Fruit fly (Drosophila melanogaster) whole organism, pupa: ENCODE results near the gene ppk19.

Source experiments
- CG10348 ChIP-seq: fragments of 200-800 bp; sonication (Bioruptor generic); IDR thresholded peaks from 2 replicates; pipeline ENCODE4 v1.3.6; 2022; ENCODE audit warnings: missing biosample characterization, missing genetic modification characterization
- CG12605 ChIP-seq: fragments of 200-800 bp; sonication (Bioruptor generic); IDR thresholded peaks from 2 replicates; pipeline ENCODE4 v1.3.6; 2022; ENCODE audit warnings: missing biosample characterization, missing genetic modification characterization
- CG13204 ChIP-seq: fragments of 200-800 bp; sonication (Bioruptor generic); optimal IDR thresholded peaks from 2 replicates; lab custom pipeline; 2018; ENCODE audit warnings: missing biosample characterization, mild to moderate bottlenecking, missing genetic modification characterization, moderate library complexity
- CG14655 ChIP-seq: fragments of 200-800 bp; sonication (Bioruptor generic); optimal IDR thresholded peaks from 3 replicates; lab custom pipeline; 2017; ENCODE audit warnings: mild to moderate bottlenecking, missing biosample characterization, missing genetic modification reagents, missing genetic modification characterization
- CG15710 ChIP-seq: fragments of 200-800 bp; sonication (Bioruptor generic); optimal IDR thresholded peaks from 2 replicates; lab custom pipeline; 2018; ENCODE audit warnings: missing biosample characterization, mild to moderate bottlenecking, missing genetic modification characterization, moderate library complexity
- CG17806 ChIP-seq: fragments of 200-800 bp; sonication (Bioruptor generic); optimal IDR thresholded peaks from 2 replicates; lab custom pipeline; 2018; ENCODE audit warnings: missing biosample characterization, mild to moderate bottlenecking, missing genetic modification characterization, moderate library complexity
- CG32121 ChIP-seq: fragments of 200-800 bp; sonication (Bioruptor generic); IDR thresholded peaks from 2 replicates; pipeline ENCODE4 v1.3.6; 2022; ENCODE audit warnings: missing biosample characterization, missing genetic modification characterization
- CG34367 ChIP-seq: fragments of 200-800 bp; sonication (Bioruptor generic); optimal IDR thresholded peaks from 2 replicates; lab custom pipeline; 2018; ENCODE audit warnings: missing biosample characterization, mild to moderate bottlenecking, missing genetic modification characterization
- CG4496 ChIP-seq: fragments of 200-800 bp; sonication (Bioruptor generic); IDR thresholded peaks from 3 replicates; pipeline ENCODE4 v1.3.6; 2022; ENCODE audit warnings: missing biosample characterization, missing genetic modification characterization
- CG8159 ChIP-seq: fragments of 200-800 bp; sonication (Bioruptor generic); optimal IDR thresholded peaks from 3 replicates; lab custom pipeline; 2018; ENCODE audit warnings: missing biosample characterization, mild to moderate bottlenecking, missing genetic modification characterization, moderate library complexity
- CG8301 ChIP-seq: fragments of 200-800 bp; sonication (Bioruptor generic); optimal IDR thresholded peaks from 2 replicates; lab custom pipeline; 2018; ENCODE audit warnings: missing biosample characterization, mild to moderate bottlenecking, missing genetic modification characterization
- CG9948 ChIP-seq: fragments of 200-800 bp; sonication (Bioruptor generic); optimal IDR thresholded peaks from 2 replicates; lab custom pipeline; 2018; ENCODE audit warnings: missing biosample characterization, mild to moderate bottlenecking, missing genetic modification characterization, moderate library complexity
- D1 ChIP-seq: fragments of 200-800 bp; sonication (Bioruptor generic); optimal IDR thresholded peaks from 2 replicates; lab custom pipeline; 2018; ENCODE audit warnings: missing biosample characterization, mild to moderate bottlenecking, missing genetic modification characterization, moderate library complexity
- EcR ChIP-seq: fragments of 200-800 bp; sonication (Bioruptor generic); optimal IDR thresholded peaks from 3 replicates; lab custom pipeline; 2019; ENCODE audit warnings: missing biosample characterization, missing genetic modification characterization, mild to moderate bottlenecking, moderate library complexity, missing genetic modification reagents
- Ets98B ChIP-seq: fragments of 200-800 bp; sonication (Bioruptor generic); IDR thresholded peaks from 2 replicates; pipeline ENCODE4 v1.3.6; 2022; ENCODE audit warnings: missing biosample characterization, missing genetic modification characterization
- Pif1A ChIP-seq: fragments of 200-800 bp; sonication (Bioruptor generic); optimal IDR thresholded peaks from 3 replicates; lab custom pipeline; 2016; ENCODE audit warnings: missing biosample characterization, missing genetic modification characterization
- Pif1B ChIP-seq: fragments of 200-800 bp; sonication (Bioruptor generic); optimal IDR thresholded peaks from 3 replicates; lab custom pipeline; 2016; ENCODE audit warnings: missing biosample characterization, missing genetic modification characterization
- Snoo ChIP-seq: fragments of 200-800 bp; sonication (Bioruptor generic); optimal IDR thresholded peaks from 3 replicates; lab custom pipeline; 2017; ENCODE audit warnings: missing biosample characterization, mild to moderate bottlenecking, missing genetic modification characterization, inconsistent platforms
- fd96Ca ChIP-seq: fragments of 200-800 bp; sonication (Bioruptor generic); IDR thresholded peaks from 3 replicates; pipeline ENCODE4 v1.3.6; 2022; ENCODE audit warnings: missing biosample characterization, missing genetic modification characterization
- rn ChIP-seq: fragments of 200-800 bp; sonication (Bioruptor generic); IDR thresholded peaks from 2 replicates; pipeline ENCODE4 v1.3.6; 2022; ENCODE audit warnings: missing biosample characterization, missing genetic modification characterization

ppk19 gene

DNA sequence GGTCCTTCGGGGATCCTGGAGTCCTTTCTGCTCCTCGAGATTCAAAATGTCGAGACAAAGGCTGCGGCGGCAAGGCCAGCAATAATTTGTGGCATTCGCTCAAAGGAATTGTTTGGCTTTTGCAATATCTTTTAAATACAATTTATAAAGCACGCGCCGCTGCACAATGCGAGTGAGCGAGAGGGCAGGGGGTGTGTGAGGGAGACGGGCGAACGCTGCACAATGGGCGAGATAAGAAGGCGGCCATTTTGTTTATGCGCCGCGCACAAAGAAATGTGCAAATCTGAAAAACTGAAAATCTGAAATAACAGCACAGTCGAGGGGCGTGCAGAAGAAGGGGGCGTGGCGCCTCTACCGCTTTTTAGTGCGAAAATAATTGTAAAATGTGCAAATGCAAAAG, 36.1 kb downstream of the ppk19 start:
- TF ChIP-seq CG12605 (GFP tag; lab: Robert Waterston, UW) (no peak), CG13204 (GFP tag; lab: Kevin White, UChicago) (no peak), D1 (tag; lab: Kevin White, UChicago) (no peak), CG34367 (tag; lab: Kevin White, UChicago) (no peak), rn (GFP tag; lab: Robert Waterston, UW) (no peak), CG8301 (tag; lab: Kevin White, UChicago) (no peak), Pif1B (GFP tag; lab: Kevin White, UChicago) (no peak), Ets98B (GFP tag; lab: Robert Waterston, UW) (no peak), CG15710 (no peak), Snoo (tag; lab: Kevin White, UChicago) (no peak)

DNA sequence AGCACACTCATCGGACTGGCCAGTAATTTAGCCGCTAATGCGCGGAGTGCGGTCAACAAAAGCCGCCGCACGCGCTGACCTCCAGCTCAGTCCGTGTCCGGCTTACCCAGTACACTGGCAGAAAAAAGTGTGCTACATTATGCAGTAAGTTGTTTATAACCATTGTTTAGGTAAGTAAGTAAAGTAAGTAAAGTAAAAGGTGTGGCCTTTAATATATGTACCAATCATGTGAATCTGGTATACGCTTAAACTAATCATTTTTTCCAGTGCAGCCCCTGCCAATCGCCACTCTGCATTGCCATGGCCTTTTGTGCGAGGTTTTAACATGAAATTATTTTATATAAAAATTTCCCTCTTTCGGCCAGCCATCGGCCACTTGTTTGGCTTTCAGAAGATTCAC, 39.2 kb downstream of the ppk19 start:
- no peak for TF ChIP-seq CG32121 (GFP tag; lab: Robert Waterston, UW)
- no peak for TF ChIP-seq rn (GFP tag; lab: Robert Waterston, UW)
- TF ChIP-seq Snoo (tag; lab: Kevin White, UChicago) = no peak
- TF ChIP-seq CG12605 (GFP tag; lab: Robert Waterston, UW) = no peak
- TF ChIP-seq Ets98B (GFP tag; lab: Robert Waterston, UW) = no peak
- TF ChIP-seq CG4496 (GFP tag; lab: Robert Waterston, UW) = no peak
- no peak for TF ChIP-seq CG14655 (GFP tag; lab: Kevin White, UChicago)
- TF ChIP-seq CG15710 = no peak
- TF ChIP-seq D1 (tag; lab: Kevin White, UChicago) = no peak
- TF ChIP-seq CG8301 (tag; lab: Kevin White, UChicago) = no peak
- no peak for TF ChIP-seq CG9948 (tag; lab: Kevin White, UChicago)
- TF ChIP-seq CG34367 (tag; lab: Kevin White, UChicago) = no peak
- no peak for TF ChIP-seq CG10348

DNA sequence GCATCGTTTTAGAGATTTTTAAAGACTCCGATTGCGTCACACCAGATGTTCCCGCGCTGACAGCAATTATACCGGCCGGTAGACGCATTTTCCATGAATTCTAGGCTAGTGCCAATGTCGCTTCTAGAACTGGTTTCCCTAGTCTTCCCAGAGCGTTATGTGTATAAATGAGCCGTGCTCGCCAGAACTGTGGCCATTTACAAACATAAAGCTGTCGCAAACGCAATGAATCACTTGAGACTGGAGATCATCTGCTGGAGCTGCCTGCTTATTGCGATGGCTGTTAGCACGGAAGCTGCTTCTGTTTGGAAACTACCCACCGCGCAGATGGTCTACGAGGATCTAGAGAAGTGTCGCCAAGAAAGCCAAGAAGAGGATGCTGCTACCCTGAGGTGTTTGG, 42.1 kb downstream of the ppk19 start, which contains the start of gene Obp99d:
TSS of gene Obp99d (plus strand) at position 192 of the 400 bp plus-strand sequence.
- no peak for TF ChIP-seq Ets98B (GFP tag; lab: Robert Waterston, UW)
- TF ChIP-seq CG34367 (tag; lab: Kevin White, UChicago) = no peak
- no peak for TF ChIP-seq CG12605 (GFP tag; lab: Robert Waterston, UW)
- TF ChIP-seq CG32121 (GFP tag; lab: Robert Waterston, UW) = no peak
- no peak for TF ChIP-seq rn (GFP tag; lab: Robert Waterston, UW)
- TF ChIP-seq CG15710 = no peak
- TF ChIP-seq CG8159 (tag; lab: Kevin White, UChicago) = no peak
- no peak for TF ChIP-seq D1 (tag; lab: Kevin White, UChicago)
- TF ChIP-seq EcR (GFP tag; lab: Kevin White, UChicago) = no peak
- no peak for TF ChIP-seq CG8301 (tag; lab: Kevin White, UChicago)
- TF ChIP-seq CG4496 (GFP tag; lab: Robert Waterston, UW) = no peak
- no peak for TF ChIP-seq Pif1A (GFP tag; lab: Kevin White, UChicago)
- no peak for TF ChIP-seq fd96Ca (GFP tag; lab: Robert Waterston, UW)
- no peak for TF ChIP-seq Pif1B (GFP tag; lab: Kevin White, UChicago)
- TF ChIP-seq CG13204 (GFP tag; lab: Kevin White, UChicago) = no peak
- no peak for TF ChIP-seq CG9948 (tag; lab: Kevin White, UChicago)
- TF ChIP-seq CG17806 (tag; lab: Kevin White, UChicago) = no peak
- no peak for TF ChIP-seq CG10348
- TF ChIP-seq CG14655 (GFP tag; lab: Kevin White, UChicago) = no peak
- TF ChIP-seq Snoo (tag; lab: Kevin White, UChicago) = no peak

DNA sequence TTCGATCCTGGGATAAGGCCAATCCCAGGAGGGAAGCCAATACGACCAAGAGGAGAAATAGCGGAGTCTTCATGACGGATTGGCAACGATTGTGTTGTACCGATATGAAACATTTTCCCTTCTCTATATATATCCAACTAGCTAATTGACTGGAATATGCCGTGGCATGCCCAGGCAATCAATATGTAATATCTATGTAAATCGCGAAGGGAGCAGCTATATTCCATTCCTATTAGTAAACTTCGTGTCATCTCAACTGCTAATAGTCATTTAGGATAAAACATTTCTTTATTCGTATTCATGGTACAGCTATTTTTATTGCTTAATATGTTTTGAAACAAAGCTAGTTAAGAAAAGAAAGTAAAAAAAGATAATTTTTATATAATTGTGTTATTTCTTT, 43.0 kb downstream of the ppk19 start, which contains the start of gene Dup99B:
TSS of gene Dup99B (minus strand) at position 101 of the 400 bp plus-strand sequence.
- TF ChIP-seq CG15710 (no peak), Ets98B (GFP tag; lab: Robert Waterston, UW) (no peak), CG34367 (tag; lab: Kevin White, UChicago) (no peak), CG14655 (GFP tag; lab: Kevin White, UChicago) (no peak), Snoo (tag; lab: Kevin White, UChicago) (no peak), fd96Ca (GFP tag; lab: Robert Waterston, UW) (no peak), CG32121 (GFP tag; lab: Robert Waterston, UW) (no peak), CG8159 (tag; lab: Kevin White, UChicago) (no peak), Pif1A (GFP tag; lab: Kevin White, UChicago) (no peak), CG4496 (GFP tag; lab: Robert Waterston, UW) (no peak), CG13204 (GFP tag; lab: Kevin White, UChicago) (no peak), EcR (GFP tag; lab: Kevin White, UChicago) (no peak), CG10348 (no peak), Pif1B (GFP tag; lab: Kevin White, UChicago) (no peak), rn (GFP tag; lab: Robert Waterston, UW) (no peak)

DNA sequence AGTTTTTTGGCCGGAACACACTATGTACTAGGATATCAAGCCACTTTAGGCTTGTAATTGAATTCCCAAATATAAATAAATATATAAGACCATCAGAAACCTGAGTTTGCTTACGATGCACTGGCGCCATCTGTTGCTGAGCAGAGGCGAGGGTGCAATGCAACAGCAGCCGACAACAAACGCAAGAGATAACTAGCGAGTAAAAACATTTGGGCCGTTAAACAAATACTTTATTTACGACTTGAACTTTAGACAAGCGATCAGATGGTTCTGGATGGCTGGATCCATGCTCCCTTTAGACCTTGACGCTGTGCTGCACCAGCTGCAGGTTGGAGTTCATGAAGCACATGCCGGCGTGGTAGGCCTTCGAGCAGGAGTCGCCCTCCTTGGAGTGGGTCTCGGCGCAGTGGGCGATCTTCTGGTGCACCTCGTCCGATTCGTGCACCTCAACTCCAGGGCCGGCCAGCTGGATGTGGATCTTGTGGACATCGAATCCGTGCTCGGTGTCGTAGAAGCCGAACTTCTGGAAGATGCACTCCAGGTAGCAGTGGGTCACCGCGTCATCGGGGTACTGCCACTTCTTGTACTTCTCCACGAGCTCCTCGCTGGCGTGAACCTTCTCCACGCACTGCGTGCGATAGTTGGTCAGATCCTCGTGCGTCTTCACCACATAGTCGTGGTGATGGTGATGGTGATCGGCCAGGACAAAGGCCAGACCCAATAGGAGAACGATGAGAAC, 44.0 kb downstream of the ppk19 start:
- TF ChIP-seq D1 (tag; lab: Kevin White, UChicago) (no peak), fd96Ca (GFP tag; lab: Robert Waterston, UW) (no peak), CG15710 (no peak), CG9948 (tag; lab: Kevin White, UChicago) (no peak), CG32121 (GFP tag; lab: Robert Waterston, UW) (no peak), CG8159 (tag; lab: Kevin White, UChicago) (no peak), Ets98B (GFP tag; lab: Robert Waterston, UW) (no peak), CG8301 (tag; lab: Kevin White, UChicago) (no peak), CG4496 (GFP tag; lab: Robert Waterston, UW) (no peak), CG12605 (GFP tag; lab: Robert Waterston, UW) (no peak), CG10348 (no peak), CG17806 (tag; lab: Kevin White, UChicago) (no peak), Snoo (tag; lab: Kevin White, UChicago) (no peak)
